Fruit fly (Drosophila melanogaster): ENCODE data around the gene CG12990.

The CG12990 gene

dm6 chrX:17693981-17694872 is 22.5 kb upstream of the CG12990 start (continued):
- TF ChIP-seq CG11294 (GFP tag; IDR thresholded peaks at IDR 0.05) (no peak), CG3919 (GFP tag; optimal IDR thresholded peaks at IDR 0.05) (no peak), Sox102F (GFP tag; optimal IDR thresholded peaks at IDR 0.05) (no peak), Hr39 (GFP tag; optimal IDR thresholded peaks at IDR 0.05) (no peak), CG3032 (tag; optimal IDR thresholded peaks at IDR 0.05) (no peak), Hr38 (GFP tag; optimal IDR thresholded peaks at IDR 0.05) (no peak), Eip93F (GFP tag; optimal IDR thresholded peaks at IDR 0.05) (no peak), Gug (GFP tag; IDR thresholded peaks at IDR 0.05) (peak; percentile 33; the same call in 1 of the 2 replicates), Ets21C (GFP tag; optimal IDR thresholded peaks at IDR 0.05) (no peak), ss (GFP tag; optimal IDR thresholded peaks at IDR 0.05) (peak; percentile 45 to 52), CG6163 (GFP tag; IDR thresholded peaks at IDR 0.05) (peak; percentile 32; the same call in 1 of the 3 replicates), spab (GFP tag; optimal IDR thresholded peaks at IDR 0.05) (no peak), pdm3 (GFP tag; optimal IDR thresholded peaks at IDR 0.05) (peak; percentile 11), CG11902 (GFP tag; optimal IDR thresholded peaks at IDR 0.05) (no peak)

dm6 chrX:17692729-17693128 is 21.0 kb upstream of the CG12990 start:
- TF ChIP-seq CG6854 (GFP tag; optimal IDR thresholded peaks at IDR 0.05) (no peak), CG6276 (GFP tag; optimal IDR thresholded peaks at IDR 0.05) (peak; percentile 64), Ets96B (tag; optimal IDR thresholded peaks at IDR 0.05) (no peak), dsx (GFP tag; optimal IDR thresholded peaks at IDR 0.05; ENCODE audit: poor library complexity, severe bottlenecking) (no peak), CG6808 (GFP tag; optimal IDR thresholded peaks at IDR 0.05) (no peak), CG4318 (GFP tag; optimal IDR thresholded peaks at IDR 0.05) (peak; percentile 21), CG32006 (GFP tag; optimal IDR thresholded peaks at IDR 0.05) (peak; percentile 78), CG9139 (GFP tag; optimal IDR thresholded peaks at IDR 0.05) (no peak), CG1621 (tag; optimal IDR thresholded peaks at IDR 0.05) (no peak), eg (GFP tag; IDR thresholded peaks at IDR 0.05) (peak; percentile 62; the same call in 2 of the 3 replicates), CG15336 (GFP tag; IDR thresholded peaks at IDR 0.05) (peak; percentile 57), fd85E (GFP tag; optimal IDR thresholded peaks at IDR 0.05) (no peak), net (GFP tag; optimal IDR thresholded peaks at IDR 0.05) (peak; percentile 20), dac (GFP tag; optimal IDR thresholded peaks at IDR 0.05) (peak; percentile 8), topi (GFP tag; optimal IDR thresholded peaks at IDR 0.05) (no peak), salr (GFP tag; optimal IDR thresholded peaks at IDR 0.05) (peak in 1 of 2 experiments; percentile 45), CG7368 (GFP tag; optimal IDR thresholded peaks at IDR 0.05) (no peak), CG3919 (GFP tag; optimal IDR thresholded peaks at IDR 0.05) (no peak), spab (GFP tag; optimal IDR thresholded peaks at IDR 0.05) (no peak), Hr4 (GFP tag; optimal IDR thresholded peaks at IDR 0.05) (peak; percentile 60), CG34406 (GFP tag; optimal IDR thresholded peaks at IDR 0.05) (no peak), cyc (GFP tag; optimal IDR thresholded peaks at IDR 0.05) (no peak), CG11762 (GFP tag; optimal IDR thresholded peaks at IDR 0.05; ENCODE audit: insufficient read depth) (no peak), Lpt (GFP tag; optimal IDR thresholded peaks at IDR 0.05) (peak; percentile 19), pdm3 (GFP tag; optimal IDR thresholded peaks at IDR 0.05) (peak; percentile 15), OdsH (GFP tag; optimal IDR thresholded peaks at IDR 0.05) (peak; percentile 35), svp (GFP tag) (no peak), CG8119 (GFP tag; IDR thresholded peaks at IDR 0.05) (0 out of 3 replicates have a peak, but pooled peaks have one; percentile 59), CG11902 (GFP tag; optimal IDR thresholded peaks at IDR 0.05) (no peak), CG6163 (GFP tag; IDR thresholded peaks at IDR 0.05) (0 out of 3 replicates have a peak, but pooled peaks have one; percentile 30), CG8319 (GFP tag; optimal IDR thresholded peaks at IDR 0.05) (no peak), CG31627 (GFP tag; optimal IDR thresholded peaks at IDR 0.05) (no peak), Eip78C (GFP tag) (peak; percentile 51), achi (GFP tag; optimal IDR thresholded peaks at IDR 0.05) (peak; percentile 7), Hr39 (GFP tag; optimal IDR thresholded peaks at IDR 0.05) (no peak), esn (GFP tag; optimal IDR thresholded peaks at IDR 0.05) (no peak)

Measured in whole organism, prepupa.